Fruit fly (Drosophila melanogaster) whole organism, embryonic: ENCODE measurements around the gene CG6067.

ENCODE experiments used
- CG11085 ChIP-seq: fragments of 200-800 bp; sonication (Bioruptor generic); IDR thresholded peaks from 2 replicates; pipeline ENCODE4 v1.3.6; 2022; ENCODE audit warnings: missing biosample characterization, missing genetic modification characterization
- CG11093 ChIP-seq: fragments of 200-800 bp; sonication (Bioruptor generic); IDR thresholded peaks from 3 replicates; pipeline ENCODE4 v1.3.6; 2022; ENCODE audit warnings: missing biosample characterization, missing genetic modification characterization
- CG13296 ChIP-seq: fragments of 200-800 bp; sonication (Bioruptor generic); optimal IDR thresholded peaks from 3 replicates; lab custom pipeline; 2018; ENCODE audit warnings: missing biosample characterization, mild to moderate bottlenecking, missing genetic modification characterization
- CG14014 ChIP-seq: fragments of 200-800 bp; sonication (Bioruptor generic); IDR thresholded peaks from 2 replicates; pipeline ENCODE4 v1.3.6; 2022; ENCODE audit warnings: missing biosample characterization, missing genetic modification characterization
- CG15073 ChIP-seq: fragments of 200-800 bp; sonication (Bioruptor generic); optimal IDR thresholded peaks from 2 replicates; lab custom pipeline; 2016; ENCODE audit warnings: missing biosample characterization, missing genetic modification characterization
- CG1529 ChIP-seq: fragments of 200-800 bp; sonication (Bioruptor generic); optimal IDR thresholded peaks from 3 replicates; lab custom pipeline; 2018; ENCODE audit warnings: missing biosample characterization, missing genetic modification characterization
- CG16813 ChIP-seq: fragments of 200-800 bp; sonication (Bioruptor generic); IDR thresholded peaks from 3 replicates; pipeline ENCODE4 v1.3.6; 2022; ENCODE audit warnings: missing biosample characterization, missing genetic modification characterization; ENCODE audit not compliant: partially characterized antibody
- CG18764 ChIP-seq: fragments of 200-800 bp; sonication (Bioruptor generic); optimal IDR thresholded peaks from 3 replicates; lab custom pipeline; 2016; ENCODE audit warnings: missing biosample characterization, missing genetic modification characterization
- CG2202 ChIP-seq: fragments of 200-800 bp; sonication (Bioruptor generic); optimal IDR thresholded peaks from 2 replicates; lab custom pipeline; 2018; ENCODE audit warnings: missing biosample characterization, mild to moderate bottlenecking, missing genetic modification characterization
- CG2678 ChIP-seq: fragments of 200-800 bp; sonication (Bioruptor generic); optimal IDR thresholded peaks from 3 replicates; lab custom pipeline; 2019; ENCODE audit warnings: missing biosample characterization, mild to moderate bottlenecking, missing genetic modification characterization, moderate library complexity
- CG2875 ChIP-seq: fragments of 200-800 bp; sonication (Bioruptor generic); optimal IDR thresholded peaks from 2 replicates; lab custom pipeline; 2017; ENCODE audit warnings: missing biosample characterization, mild to moderate bottlenecking, missing genetic modification characterization, missing genetic modification reagents
- CG30403 ChIP-seq: fragments of 200-800 bp; sonication (Bioruptor generic); optimal IDR thresholded peaks from 3 replicates; lab custom pipeline; 2016; ENCODE audit warnings: missing biosample characterization, missing genetic modification characterization
- CG31365 ChIP-seq: fragments of 200-800 bp; sonication (Bioruptor generic); optimal IDR thresholded peaks from 2 replicates; lab custom pipeline; 2018; ENCODE audit warnings: missing biosample characterization, mild to moderate bottlenecking, missing genetic modification characterization
- CG31441 ChIP-seq: fragments of 200-800 bp; sonication (Bioruptor generic); IDR thresholded peaks from 2 replicates; pipeline ENCODE4 v1.3.6; 2022; ENCODE audit warnings: missing biosample characterization, missing genetic modification characterization
- CG32772 ChIP-seq: fragments of 200-800 bp; sonication (Bioruptor generic); IDR thresholded peaks from 2 replicates; pipeline ENCODE4 v1.3.6; 2022; ENCODE audit warnings: missing biosample characterization, missing genetic modification characterization
- CG43689 ChIP-seq: fragments of 200-800 bp; sonication (Bioruptor generic); IDR thresholded peaks from 2 replicates; pipeline ENCODE4 v1.3.6; 2022; ENCODE audit warnings: missing biosample characterization, missing genetic modification characterization
- CG6272 ChIP-seq: fragments of 200-800 bp; sonication (Bioruptor generic); IDR thresholded peaks from 2 replicates; pipeline ENCODE4 v1.3.6; 2022; ENCODE audit warnings: missing biosample characterization, missing genetic modification characterization
- CG6854 ChIP-seq: fragments of 200-800 bp; sonication (Bioruptor generic); optimal IDR thresholded peaks from 3 replicates; lab custom pipeline; 2017; ENCODE audit warnings: missing biosample characterization, mild to moderate bottlenecking, missing genetic modification characterization
- CG7357 ChIP-seq: fragments of 200-800 bp; sonication (Bioruptor generic); IDR thresholded peaks from 3 replicates; pipeline ENCODE4 v1.3.6; 2022; ENCODE audit warnings: missing biosample characterization, missing genetic modification characterization
- CG7372 ChIP-seq: fragments of 200-800 bp; sonication (Bioruptor generic); IDR thresholded peaks from 2 replicates; pipeline ENCODE4 v1.3.6; 2022; ENCODE audit warnings: missing biosample characterization, missing genetic modification characterization
- CG7839 ChIP-seq: fragments of 200-800 bp; sonication (Bioruptor generic); optimal IDR thresholded peaks from 3 replicates; lab custom pipeline; 2018; ENCODE audit warnings: missing biosample characterization, mild to moderate bottlenecking, missing genetic modification characterization, moderate library complexity
- CG8281 ChIP-seq: fragments of 200-800 bp; sonication (Bioruptor generic); optimal IDR thresholded peaks from 2 replicates; lab custom pipeline; 2018; ENCODE audit warnings: missing biosample characterization, mild to moderate bottlenecking, missing genetic modification characterization, moderate library complexity
- CG9437 ChIP-seq: fragments of 200-800 bp; sonication (Bioruptor generic); optimal IDR thresholded peaks from 2 replicates; lab custom pipeline; 2018; ENCODE audit warnings: missing biosample characterization, mild to moderate bottlenecking, missing genetic modification characterization
- CG9609 ChIP-seq: fragments of 200-800 bp; sonication (Bioruptor generic); optimal IDR thresholded peaks from 3 replicates; lab custom pipeline; 2016; ENCODE audit warnings: missing biosample characterization, missing genetic modification characterization
- CG9876 ChIP-seq: fragments of 200-800 bp; sonication (Bioruptor generic); optimal IDR thresholded peaks from 2 replicates; lab custom pipeline; 2016; ENCODE audit warnings: missing biosample characterization, missing genetic modification characterization
- Dek ChIP-seq: fragments of 200-800 bp; sonication (Bioruptor generic); optimal IDR thresholded peaks from 3 replicates; lab custom pipeline; 2019; ENCODE audit warnings: missing biosample characterization, mild to moderate bottlenecking, missing genetic modification characterization, moderate library complexity
- Dip2 ChIP-seq: fragments of 200-800 bp; sonication (Bioruptor generic); IDR thresholded peaks from 2 replicates; pipeline ENCODE4 v1.3.6; 2022; ENCODE audit warnings: missing biosample characterization, missing genetic modification characterization
- H2.0 ChIP-seq: fragments of 200-800 bp; sonication (Bioruptor generic); IDR thresholded peaks from 2 replicates; pipeline ENCODE4 v1.3.6; 2022; ENCODE audit warnings: missing biosample characterization, missing genetic modification characterization
- HmgZ ChIP-seq: fragments of 200-800 bp; sonication (Bioruptor generic); optimal IDR thresholded peaks from 2 replicates; lab custom pipeline; 2018; ENCODE audit warnings: missing biosample characterization, mild to moderate bottlenecking, missing genetic modification characterization
- Hr3 ChIP-seq: fragments of 200-800 bp; sonication (Bioruptor generic); optimal IDR thresholded peaks from 3 replicates; lab custom pipeline; 2016; ENCODE audit warnings: missing biosample characterization, missing genetic modification characterization
- Kr ChIP-seq: fragments of 200-800 bp; sonication (Bioruptor generic); optimal IDR thresholded peaks from 2 replicates; lab custom pipeline; 2017; ENCODE audit warnings: missing biosample characterization, mild to moderate bottlenecking, missing genetic modification characterization
- MTF-1 ChIP-seq: fragments of 200-800 bp; sonication (Bioruptor generic); optimal IDR thresholded peaks from 2 replicates; lab custom pipeline; 2018; ENCODE audit warnings: missing biosample characterization, mild to moderate bottlenecking, missing genetic modification characterization, borderline replicate concordance
- Meics ChIP-seq: fragments of 200-800 bp; sonication (Bioruptor generic); optimal IDR thresholded peaks from 2 replicates; lab custom pipeline; 2017; ENCODE audit warnings: missing biosample characterization, mild to moderate bottlenecking, missing genetic modification characterization
- Nf-YB ChIP-seq: fragments of 200-800 bp; sonication (Bioruptor generic); optimal IDR thresholded peaks from 3 replicates; lab custom pipeline; 2019; ENCODE audit warnings: missing biosample characterization, mild to moderate bottlenecking, missing genetic modification characterization, moderate library complexity
- Spps ChIP-seq: fragments of 200-800 bp; sonication (Bioruptor generic); optimal IDR thresholded peaks from 2 replicates; lab custom pipeline; 2018; ENCODE audit warnings: missing biosample characterization, mild to moderate bottlenecking, missing genetic modification characterization
- al ChIP-seq: fragments of 200-800 bp; sonication (Bioruptor generic); IDR thresholded peaks from 2 replicates; pipeline ENCODE4 v1.3.6; 2022; ENCODE audit warnings: missing biosample characterization, missing genetic modification characterization
- amos ChIP-seq: fragments of 200-800 bp; sonication (Bioruptor generic); IDR thresholded peaks from 2 replicates; pipeline ENCODE4 v1.3.6; 2022; ENCODE audit warnings: missing biosample characterization, missing genetic modification characterization; ENCODE audit not compliant: partially characterized antibody
- az2 ChIP-seq: fragments of 200-800 bp; sonication (Bioruptor generic); optimal IDR thresholded peaks from 3 replicates; lab custom pipeline; 2016; ENCODE audit warnings: missing biosample characterization, missing genetic modification characterization
- chinmo ChIP-seq: fragments of 200-800 bp; sonication (Bioruptor generic); IDR thresholded peaks from 4 replicates; pipeline ENCODE4 v1.3.6; 2022; ENCODE audit warnings: missing biosample characterization, missing genetic modification characterization; ENCODE audit not compliant: partially characterized antibody
- disco-r ChIP-seq: fragments of 200-800 bp; sonication (Bioruptor generic); optimal IDR thresholded peaks from 2 replicates; lab custom pipeline; 2016; ENCODE audit warnings: missing biosample characterization, missing genetic modification characterization
- esg ChIP-seq: fragments of 200-800 bp; sonication (Bioruptor generic); conservative IDR thresholded peaks from 2 replicates; pipeline ENCODE4 v1.3.6; 2022; ENCODE audit warnings: missing biosample characterization, missing genetic modification characterization
- insv ChIP-seq, 2 experiments: fragments of 200-800 bp; sonication (Bioruptor generic); optimal IDR thresholded peaks; 3 replicates each; lab custom pipeline; 2016 to 2018; ENCODE audit warnings: missing biosample characterization in 2 of 2, missing genetic modification characterization in 2 of 2
- lab ChIP-seq: fragments of 200-800 bp; sonication (Bioruptor generic); optimal IDR thresholded peaks from 3 replicates; lab custom pipeline; 2017; ENCODE audit warnings: missing biosample characterization, missing genetic modification characterization, mild to moderate bottlenecking, moderate library complexity, missing genetic modification reagents
- lmd ChIP-seq: fragments of 200-800 bp; sonication (Bioruptor generic); IDR thresholded peaks from 2 replicates; pipeline ENCODE4 v1.3.6; 2022; ENCODE audit warnings: missing biosample characterization, missing genetic modification characterization
- p53 ChIP-seq: fragments of 200-800 bp; sonication (Bioruptor generic); optimal IDR thresholded peaks from 2 replicates; lab custom pipeline; 2016; ENCODE audit warnings: missing biosample characterization, missing genetic modification characterization
- scrt ChIP-seq: fragments of 200-800 bp; sonication (Bioruptor generic); optimal IDR thresholded peaks from 2 replicates; lab custom pipeline; 2018; ENCODE audit warnings: missing biosample characterization, mild to moderate bottlenecking, missing genetic modification characterization, moderate library complexity
- sens-2 ChIP-seq: fragments of 200-800 bp; sonication (Bioruptor generic); IDR thresholded peaks from 2 replicates; pipeline ENCODE4 v1.3.6; 2022; ENCODE audit warnings: missing biosample characterization, missing genetic modification characterization
- sug ChIP-seq: fragments of 200-800 bp; optimal IDR thresholded peaks from 2 replicates; lab custom pipeline; 2019; ENCODE audit warnings: missing biosample characterization, mild to moderate bottlenecking, missing genetic modification characterization, moderate library complexity
- zen ChIP-seq: fragments of 200-800 bp; sonication (Bioruptor generic); optimal IDR thresholded peaks from 3 replicates; lab custom pipeline; 2018; ENCODE audit warnings: missing biosample characterization, mild to moderate bottlenecking, missing genetic modification characterization, moderate library complexity
- zen2 ChIP-seq: fragments of 200-800 bp; sonication (Bioruptor generic); IDR thresholded peaks from 3 replicates; pipeline ENCODE4 v1.3.6; 2022; ENCODE audit warnings: missing biosample characterization, missing genetic modification characterization; ENCODE audit not compliant: partially characterized antibody

CG6067 gene

dm6 chrX:5980883-5981282 lies 25.5 kb downstream of the CG6067 start (continued):
- TF ChIP-seq CG14014 (GFP tag; lab: Robert Waterston, UW) (peak; percentile 83), CG7372 (GFP tag; lab: Robert Waterston, UW) (peak; percentile 62), amos (GFP tag; lab: Robert Waterston, UW) (no peak), az2 (peak; percentile 45), zen (tag; lab: Kevin White, UChicago) (no peak), scrt (peak; percentile 67), Dip2 (GFP tag; lab: Robert Waterston, UW) (0 out of 2 replicates have a peak, but pooled peaks have one; percentile 15), CG9437 (GFP tag; lab: Kevin White, UChicago) (peak; percentile 42), CG30403 (GFP tag; lab: Kevin White, UChicago) (peak; percentile 69), CG9876 (GFP tag; lab: Kevin White, UChicago) (no peak), zen2 (GFP tag; lab: Robert Waterston, UW) (no peak), CG7839 (tag; lab: Kevin White, UChicago) (peak; percentile 84), lmd (GFP tag; lab: Robert Waterston, UW) (peak; percentile 87), CG6854 (GFP tag; lab: Kevin White, UChicago) (peak; percentile 77), sug (tag; lab: Kevin White, UChicago) (peak; percentile 76), p53 (GFP tag; lab: Kevin White, UChicago) (no peak), CG15073 (GFP tag; lab: Kevin White, UChicago) (no peak), Dek (tag; lab: Kevin White, UChicago) (peak; percentile 73), CG18764 (GFP tag; lab: Kevin White, UChicago) (peak; percentile 43), CG43689 (0 out of 2 replicates have a peak, but pooled peaks have one; percentile 61), disco-r (GFP tag; lab: Kevin White, UChicago) (no peak), CG8281 (tag; lab: Kevin White, UChicago) (peak; percentile 46), CG11093 (GFP tag; lab: Robert Waterston, UW) (peak; percentile 58; the same call in 1 of the 3 replicates), CG32772 (GFP tag; lab: Robert Waterston, UW) (peak; percentile 73), CG2202 (tag; lab: Kevin White, UChicago) (no peak), sens-2 (GFP tag; lab: Robert Waterston, UW) (0 out of 2 replicates have a peak, but pooled peaks have one; percentile 51), Meics (GFP tag; lab: Kevin White, UChicago) (peak; percentile 85), Spps (no peak), CG1529 (GFP tag; lab: Kevin White, UChicago) (peak; percentile 22), Hr3 (peak; percentile 52), CG7357 (GFP tag; lab: Robert Waterston, UW) (0 out of 3 replicates have a peak, but pooled peaks have one; percentile 40), CG16813 (GFP tag; lab: Robert Waterston, UW) (no peak), MTF-1 (peak; percentile 44), CG2678 (peak; percentile 88), H2.0 (GFP tag; lab: Robert Waterston, UW) (peak; percentile 64), insv (GFP tag; optimal IDR thresholded peaks at IDR 0.05; lab: Kevin White, UChicago) (no peak), CG31441 (GFP tag; lab: Robert Waterston, UW) (peak; percentile 71), HmgZ (tag; lab: Kevin White, UChicago) (peak; percentile 83), CG6272 (GFP tag; lab: Robert Waterston, UW) (peak; percentile 44; the same call in 1 of the 2 replicates), esg (peak; percentile 71), CG13296 (peak; percentile 72), lab (GFP tag; lab: Kevin White, UChicago) (peak; percentile 87), Kr (GFP tag; lab: Kevin White, UChicago) (no peak), al (GFP tag; lab: Robert Waterston, UW) (peak; percentile 73), Nf-YB (GFP tag; lab: Kevin White, UChicago) (peak; percentile 43), CG11085 (GFP tag; lab: Robert Waterston, UW) (peak; percentile 73), CG31365 (peak; percentile 64), chinmo (GFP tag; lab: Robert Waterston, UW) (no peak), CG9609 (GFP tag; lab: Kevin White, UChicago) (peak; percentile 23), CG2875 (GFP tag; lab: Kevin White, UChicago) (peak; percentile 54)
